Fruit fly (Drosophila melanogaster) whole organism, embryonic: ENCODE measurements around the gene grsm.

Experiments used
- Adf1 ChIP-seq: fragments of 200-800 bp; sonication (Bioruptor generic); IDR thresholded peaks from 2 replicates; pipeline ENCODE4 v1.3.6; 2022; ENCODE audit warnings: missing biosample characterization, missing genetic modification characterization
- Aef1 ChIP-seq: fragments of 200-800 bp; sonication (Bioruptor generic); IDR thresholded peaks from 3 replicates; pipeline ENCODE4 v1.3.6; 2022; ENCODE audit warnings: missing biosample characterization, missing genetic modification characterization
- Asciz ChIP-seq: fragments of 200-800 bp; sonication (Bioruptor generic); optimal IDR thresholded peaks from 2 replicates; lab custom pipeline; 2017; ENCODE audit warnings: missing biosample characterization, mild to moderate bottlenecking, missing genetic modification characterization, missing genetic modification reagents
- B-H1 ChIP-seq: fragments of 200-800 bp; sonication (Bioruptor generic); IDR thresholded peaks from 3 replicates; pipeline ENCODE4 v1.3.6; 2022; ENCODE audit warnings: missing biosample characterization, missing genetic modification characterization
- CG10274 ChIP-seq: fragments of 200-800 bp; sonication (Bioruptor generic); optimal IDR thresholded peaks from 3 replicates; lab custom pipeline; 2017; ENCODE audit warnings: missing biosample characterization, mild to moderate bottlenecking, missing genetic modification characterization
- CG10366 ChIP-seq: fragments of 200-800 bp; sonication (Bioruptor generic); IDR thresholded peaks from 2 replicates; pipeline ENCODE4 v1.3.6; 2022; ENCODE audit warnings: missing biosample characterization, missing genetic modification characterization
- CG10543 ChIP-seq: fragments of 200-800 bp; sonication (Bioruptor generic); optimal IDR thresholded peaks from 3 replicates; lab custom pipeline; 2017; ENCODE audit warnings: missing biosample characterization, mild to moderate bottlenecking, missing genetic modification characterization, moderate library complexity
- CG12299 ChIP-seq: fragments of 200-800 bp; sonication (Bioruptor generic); optimal IDR thresholded peaks from 2 replicates; lab custom pipeline; 2018; ENCODE audit warnings: missing biosample characterization, mild to moderate bottlenecking, missing genetic modification characterization
- CG14860 ChIP-seq: fragments of 200-800 bp; sonication (Bioruptor generic); IDR thresholded peaks from 3 replicates; pipeline ENCODE4 v1.3.6; 2022; ENCODE audit warnings: missing biosample characterization, missing genetic modification characterization; ENCODE audit not compliant: partially characterized antibody
- CG15514 ChIP-seq: fragments of 200-800 bp; sonication (Bioruptor generic); optimal IDR thresholded peaks from 3 replicates; lab custom pipeline; 2017; ENCODE audit warnings: missing biosample characterization, missing genetic modification characterization, mild to moderate bottlenecking, moderate library complexity, missing genetic modification reagents
- CG17359 ChIP-seq: fragments of 200-800 bp; sonication (Bioruptor generic); optimal IDR thresholded peaks from 3 replicates; lab custom pipeline; 2018; ENCODE audit warnings: missing biosample characterization, mild to moderate bottlenecking, missing genetic modification characterization, moderate library complexity
- CG17361 ChIP-seq: fragments of 200-800 bp; sonication (Bioruptor generic); IDR thresholded peaks from 3 replicates; pipeline ENCODE4 v1.3.6; 2022; ENCODE audit warnings: missing biosample characterization, missing genetic modification characterization
- CG17385 ChIP-seq: fragments of 200-800 bp; sonication (Bioruptor generic); optimal IDR thresholded peaks from 3 replicates; lab custom pipeline; 2018; ENCODE audit warnings: missing biosample characterization, mild to moderate bottlenecking, missing genetic modification characterization
- CG2120 ChIP-seq: fragments of 200-800 bp; sonication (Bioruptor generic); optimal IDR thresholded peaks from 3 replicates; lab custom pipeline; 2016; ENCODE audit warnings: missing biosample characterization, missing genetic modification characterization
- CG32532 ChIP-seq: fragments of 200-800 bp; sonication (Bioruptor generic); IDR thresholded peaks from 2 replicates; pipeline ENCODE4 v1.3.6; 2022; ENCODE audit warnings: missing biosample characterization, missing genetic modification characterization
- CG34376 ChIP-seq: fragments of 200-800 bp; sonication (Bioruptor generic); optimal IDR thresholded peaks from 2 replicates; lab custom pipeline; 2018; ENCODE audit warnings: missing biosample characterization, mild to moderate bottlenecking, missing genetic modification characterization
- CG34422 ChIP-seq: fragments of 200-800 bp; sonication (Bioruptor generic); IDR thresholded peaks from 3 replicates; pipeline ENCODE4 v1.3.6; 2022; ENCODE audit warnings: missing biosample characterization, missing genetic modification characterization
- CG42726 ChIP-seq: fragments of 200-800 bp; sonication (Bioruptor generic); IDR thresholded peaks from 2 replicates; pipeline ENCODE4 v1.3.6; 2022; ENCODE audit warnings: missing biosample characterization, missing genetic modification characterization; ENCODE audit not compliant: partially characterized antibody
- CG4424 ChIP-seq: fragments of 200-800 bp; sonication (Bioruptor generic); optimal IDR thresholded peaks from 3 replicates; lab custom pipeline; 2016; ENCODE audit warnings: missing biosample characterization, missing genetic modification characterization
- CG4617 ChIP-seq: fragments of 200-800 bp; sonication (Bioruptor generic); optimal IDR thresholded peaks from 3 replicates; lab custom pipeline; 2016; ENCODE audit warnings: missing biosample characterization, missing genetic modification characterization, borderline replicate concordance
- CG5180 ChIP-seq: fragments of 200-800 bp; sonication (Bioruptor generic); optimal IDR thresholded peaks from 3 replicates; lab custom pipeline; 2017; ENCODE audit warnings: missing biosample characterization, missing genetic modification characterization, mild to moderate bottlenecking, moderate library complexity, missing genetic modification reagents
- Dref ChIP-seq: fragments of 200-800 bp; sonication (Bioruptor generic); IDR thresholded peaks from 2 replicates; pipeline ENCODE4 v1.3.6; 2022; ENCODE audit warnings: missing biosample characterization, missing genetic modification characterization
- E2f2 ChIP-seq: fragments of 200-800 bp; sonication (Bioruptor generic); IDR thresholded peaks from 2 replicates; pipeline ENCODE4 v1.3.6; 2022; ENCODE audit warnings: missing biosample characterization, missing genetic modification characterization
- Med ChIP-seq: fragments of 200-800 bp; sonication (Bioruptor generic); peaks from one replicate; lab custom pipeline; 2016; ENCODE audit warnings: missing biosample characterization, missing genetic modification characterization, mild to moderate bottlenecking, inconsistent platforms, moderate library complexity
- Pdp1 ChIP-seq, 2 experiments: fragments of 200-800 bp; sonication (Bioruptor generic); optimal IDR thresholded peaks; 3 replicates each; lab custom pipeline; 2016; ENCODE audit warnings: missing biosample characterization in 2 of 2, missing genetic modification characterization in 2 of 2, mild to moderate bottlenecking in 1 of 2, moderate library complexity in 1 of 2
- Tbp ChIP-seq: fragments of >200 bp; optimal IDR thresholded peaks from 2 replicates; lab custom pipeline; 2018; ENCODE audit warnings: missing biosample characterization, missing genetic modification characterization
- Trl ChIP-seq, 3 experiments: fragments of >200 bp in 2 of 3; fragments of 200-800 bp in 1 of 3; sonication (Bioruptor generic) in 1 of 3; optimal IDR thresholded peaks; 2 replicates in 1 of 3; 3 replicates in 2 of 3; lab custom pipeline; 2016 to 2017; ENCODE audit warnings: missing biosample characterization in 1 of 3, missing genetic modification characterization in 1 of 3
- ara ChIP-seq: fragments of 200-800 bp; sonication (Bioruptor generic); IDR thresholded peaks from 2 replicates; pipeline ENCODE4 v1.3.6; 2022; ENCODE audit warnings: missing biosample characterization, missing genetic modification characterization
- bab2 ChIP-seq: fragments of 200-800 bp; sonication (Bioruptor generic); optimal IDR thresholded peaks from 2 replicates; lab custom pipeline; 2016; ENCODE audit warnings: missing biosample characterization, missing genetic modification characterization
- bowl ChIP-seq: fragments of 200-800 bp; sonication (Bioruptor generic); IDR thresholded peaks from 2 replicates; pipeline ENCODE4 v1.3.6; 2022; ENCODE audit warnings: missing biosample characterization, missing genetic modification characterization
- bsh ChIP-seq, 2 experiments: fragments of 200-800 bp; sonication (Bioruptor generic); optimal IDR thresholded peaks; 2 replicates each; lab custom pipeline; 2017 to 2018; ENCODE audit warnings: mild to moderate bottlenecking in 2 of 2, missing biosample characterization in 2 of 2, missing genetic modification characterization in 2 of 2, moderate library complexity in 1 of 2
- chinmo ChIP-seq: fragments of 200-800 bp; sonication (Bioruptor generic); IDR thresholded peaks from 4 replicates; pipeline ENCODE4 v1.3.6; 2022; ENCODE audit warnings: missing biosample characterization, missing genetic modification characterization; ENCODE audit not compliant: partially characterized antibody
- corto ChIP-seq: fragments of 200-800 bp; sonication (Bioruptor generic); optimal IDR thresholded peaks from 2 replicates; lab custom pipeline; 2016; ENCODE audit warnings: missing biosample characterization, mild to moderate bottlenecking, missing genetic modification characterization, moderate library complexity
- dpn ChIP-seq, 2 experiments: fragments of 200-800 bp; sonication (Bioruptor generic); optimal IDR thresholded peaks; 3 replicates each; lab custom pipeline; 2016; ENCODE audit warnings: missing biosample characterization in 2 of 2, missing genetic modification characterization in 2 of 2
- insv ChIP-seq, 2 experiments: fragments of 200-800 bp; sonication (Bioruptor generic); optimal IDR thresholded peaks; 3 replicates each; lab custom pipeline; 2016 to 2018; ENCODE audit warnings: missing biosample characterization in 2 of 2, missing genetic modification characterization in 2 of 2
- kah ChIP-seq: fragments of 200-800 bp; sonication (Bioruptor generic); optimal IDR thresholded peaks from 2 replicates; lab custom pipeline; 2018; ENCODE audit warnings: missing biosample characterization, mild to moderate bottlenecking, missing genetic modification characterization
- kay ChIP-seq: fragments of 200-800 bp; sonication (Bioruptor generic); optimal IDR thresholded peaks from 2 replicates; lab custom pipeline; 2016; ENCODE audit warnings: missing biosample characterization, missing genetic modification characterization
- kni ChIP-seq: fragments of 200-800 bp; sonication (Bioruptor generic); optimal IDR thresholded peaks from 3 replicates; lab custom pipeline; 2017; ENCODE audit warnings: mild to moderate bottlenecking, missing biosample characterization, missing genetic modification reagents, missing genetic modification characterization
- mam ChIP-seq: fragments of 200-800 bp; sonication (Bioruptor generic); optimal IDR thresholded peaks from 3 replicates; lab custom pipeline; 2016; ENCODE audit warnings: missing biosample characterization, missing genetic modification characterization
- nom ChIP-seq: fragments of 200-800 bp; sonication (Bioruptor generic); optimal IDR thresholded peaks from 2 replicates; lab custom pipeline; 2017; ENCODE audit warnings: missing biosample characterization, missing genetic modification characterization, mild to moderate bottlenecking, moderate library complexity, missing genetic modification reagents
- onecut ChIP-seq: fragments of 200-800 bp; sonication (Bioruptor generic); IDR thresholded peaks from 2 replicates; pipeline ENCODE4 v1.3.6; 2022; ENCODE audit warnings: missing biosample characterization, missing genetic modification characterization
- pfk ChIP-seq: fragments of 200-800 bp; sonication (Bioruptor generic); optimal IDR thresholded peaks from 2 replicates; lab custom pipeline; 2018; ENCODE audit warnings: missing biosample characterization, mild to moderate bottlenecking, missing genetic modification characterization, moderate library complexity
- run ChIP-seq: fragments of 200-800 bp; sonication (Bioruptor generic); optimal IDR thresholded peaks from 3 replicates; lab custom pipeline; 2018; ENCODE audit warnings: missing biosample characterization, mild to moderate bottlenecking, missing genetic modification characterization
- sd ChIP-seq: fragments of 200-800 bp; sonication (Bioruptor generic); optimal IDR thresholded peaks from 3 replicates; lab custom pipeline; 2018; ENCODE audit warnings: missing biosample characterization, mild to moderate bottlenecking, missing genetic modification characterization, moderate library complexity
- shn ChIP-seq: fragments of 200-800 bp; sonication (Bioruptor generic); optimal IDR thresholded peaks from 3 replicates; lab custom pipeline; 2016; ENCODE audit warnings: missing biosample characterization, missing genetic modification characterization

The grsm gene

DNA sequence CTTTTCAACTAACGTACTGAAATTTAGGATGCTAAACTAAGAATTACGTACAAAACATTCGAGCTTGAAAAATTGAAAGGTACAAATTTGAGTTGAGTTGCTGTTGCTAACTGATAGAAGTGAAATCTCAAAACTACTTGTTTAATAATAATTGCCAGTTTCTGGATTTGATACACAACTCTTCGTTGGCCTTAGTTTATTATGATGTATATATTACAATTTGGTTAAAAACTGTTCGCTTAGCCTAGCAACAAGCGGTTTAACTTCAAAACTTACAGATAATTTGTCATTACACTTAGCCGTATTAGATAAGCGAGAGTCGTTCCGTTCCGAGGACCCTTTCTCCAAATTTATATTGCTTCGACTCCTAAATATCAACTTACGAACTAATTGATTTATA lies at the start of gene grsm, which contains the start of gene CG14384:
TSS of gene grsm (minus strand) at position 101 of the 400 bp plus-strand sequence.
TSS of gene CG14384 (minus strand) at position 101 of the 400 bp plus-strand sequence.
- TF ChIP-seq pfk (no peak), bowl (GFP tag; lab: Robert Waterston, UW) (no peak), CG10274 (GFP tag; lab: Kevin White, UChicago) (no peak), CG34376 (no peak), CG10366 (GFP tag; lab: Robert Waterston, UW) (no peak), B-H1 (no peak)
- TF ChIP-seq, all 482 proteins: peak for 0

DNA sequence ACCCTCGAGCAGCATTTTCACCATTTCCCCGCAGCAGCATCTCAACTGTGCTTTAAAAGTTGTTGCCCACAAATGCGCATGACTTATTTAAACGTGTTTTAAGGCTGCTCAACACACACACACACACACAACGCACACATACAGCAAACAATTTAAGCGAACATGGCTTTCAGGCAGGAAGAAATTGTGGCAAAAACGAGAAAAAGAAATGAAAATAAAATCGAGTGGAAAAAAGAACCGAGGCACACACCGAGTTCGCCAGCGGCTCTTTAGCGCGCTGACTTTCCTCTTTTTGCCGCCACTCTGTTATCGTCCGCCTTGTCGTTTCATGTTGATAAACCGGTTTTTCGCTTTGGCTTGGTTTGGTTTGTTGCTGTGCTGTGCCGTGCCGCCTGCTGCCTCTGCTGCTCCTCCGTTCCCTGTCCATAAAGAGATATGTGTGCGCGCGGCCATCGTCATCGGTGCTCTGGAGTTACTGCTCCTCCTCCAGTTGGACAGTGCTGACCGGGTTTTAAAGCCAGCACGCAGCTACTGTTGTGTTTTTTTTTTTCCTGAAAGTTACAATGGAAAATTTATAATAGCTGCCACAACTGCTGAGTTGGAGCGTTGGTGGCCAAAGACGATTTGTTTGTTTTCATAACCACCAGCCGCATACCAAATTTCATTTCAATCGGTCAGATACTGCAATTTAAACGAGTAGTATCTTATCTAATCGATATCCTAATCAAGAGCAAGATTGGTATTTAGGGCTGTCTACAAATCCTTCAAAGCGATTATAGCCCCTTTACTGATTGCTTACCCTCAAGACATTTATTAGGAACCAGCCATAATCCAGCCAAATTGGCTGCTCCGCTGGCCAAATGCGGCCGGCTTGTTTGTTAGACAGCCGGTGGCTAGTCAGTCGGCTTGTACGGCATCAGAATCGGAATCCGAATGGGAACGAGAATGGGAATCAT lies 48.6 kb upstream of the grsm start:
- TF ChIP-seq CG14860 (GFP tag; lab: Robert Waterston, UW) (no peak), chinmo (GFP tag; lab: Robert Waterston, UW) (peak; percentile 64; the same call in 2 of the 4 replicates), kni (GFP tag; lab: Kevin White, UChicago) (peak; percentile 56), Trl (optimal IDR thresholded peaks at IDR 0.05; lab: Kevin White, UChicago) (no peak), Trl (GFP tag; optimal IDR thresholded peaks at IDR 0.05; lab: Kevin White, UChicago) (peak; percentile 12), corto (peak; percentile 42), CG2120 (GFP tag; lab: Kevin White, UChicago) (peak; percentile 59), mam (peak; percentile 20), sd (tag; lab: Kevin White, UChicago) (peak; percentile 73), CG17359 (no peak), Asciz (GFP tag; lab: Kevin White, UChicago) (no peak), CG17385 (GFP tag; lab: Kevin White, UChicago) (peak; percentile 1), nom (peak; percentile 68), bab2 (GFP tag; lab: Kevin White, UChicago) (no peak), run (tag; lab: Kevin White, UChicago) (no peak), shn (peak; percentile 47), CG34422 (GFP tag; lab: Robert Waterston, UW) (peak; percentile 39; the same call in 1 of the 3 replicates), CG42726 (no peak), Med (peak; percentile 82), CG10543 (GFP tag; lab: Kevin White, UChicago) (peak; percentile 37), kay (no peak), CG17361 (GFP tag; lab: Robert Waterston, UW) (0 out of 3 replicates have a peak, but pooled peaks have one; percentile 12), Aef1 (GFP tag; lab: Robert Waterston, UW) (no peak), CG15514 (peak; percentile 31), Tbp (GFP tag; lab: Kevin White, UChicago) (peak; percentile 30), CG4617 (no peak), kah (GFP tag; lab: Kevin White, UChicago) (no peak), ara (GFP tag; lab: Robert Waterston, UW) (no peak), CG32532 (GFP tag; lab: Robert Waterston, UW) (peak; percentile 55), onecut (GFP tag; lab: Robert Waterston, UW) (0 out of 2 replicates have a peak, but pooled peaks have one; percentile 4), CG4424 (no peak), bsh (GFP tag; optimal IDR thresholded peaks at IDR 0.05; lab: Kevin White, UChicago) (peak in 1 of 2 experiments; percentile 41), dpn (GFP tag; optimal IDR thresholded peaks at IDR 0.05; lab: Kevin White, UChicago) (peak in 1 of 2 experiments; percentile 12), Dref (GFP tag; lab: Robert Waterston, UW) (no peak), Pdp1 (GFP tag; optimal IDR thresholded peaks at IDR 0.05; lab: Kevin White, UChicago) (peak; percentile 16 to 46), E2f2 (GFP tag; lab: Robert Waterston, UW) (peak; percentile 16; the same call in 1 of the 2 replicates), CG5180 (GFP tag; lab: Kevin White, UChicago) (no peak), Adf1 (GFP tag; lab: Robert Waterston, UW) (peak; percentile 53), CG12299 (no peak), insv (GFP tag; optimal IDR thresholded peaks at IDR 0.05; lab: Kevin White, UChicago) (peak in 1 of 2 experiments; percentile 43)
